Worm (Caenorhabditis elegans): ENCODE measurements around the gene cpg-19.

The cpg-19 gene

DNA sequence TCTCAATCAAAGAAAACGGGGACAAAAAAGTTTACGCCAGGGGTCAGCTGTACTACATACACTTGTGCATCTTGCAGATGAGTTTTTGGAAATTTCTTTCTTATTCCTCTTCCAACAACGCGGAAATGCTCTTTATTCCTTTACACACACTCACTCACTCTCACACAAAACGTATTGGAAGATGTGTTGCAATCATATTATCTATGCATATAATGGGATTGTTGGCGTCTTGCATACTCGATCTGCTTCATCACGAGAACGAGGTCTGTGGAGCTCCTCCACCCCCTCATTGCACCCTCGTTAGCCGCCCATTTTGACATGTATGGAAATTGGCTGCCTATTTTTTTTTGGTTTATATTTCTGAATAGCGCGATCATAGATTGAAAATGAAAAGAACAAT lies 27.2 kb downstream of the cpg-19 start:
- TF ChIP-seq med-1 (GFP tag; optimal IDR thresholded peaks at IDR 0.05; ENCODE audit: insufficient read depth) (no peak), cog-1 (tag; optimal IDR thresholded peaks at IDR 0.05) (no peak), tab-1 (GFP tag; IDR thresholded peaks at IDR 0.05) (no peak), flt-1 (GFP tag; IDR thresholded peaks at IDR 0.05) (no peak), ztf-23 (GFP tag; IDR thresholded peaks at IDR 0.05) (no peak), ref-1 (GFP tag; conservative IDR thresholded peaks at IDR 0.05) (no peak), T22C8.4 (GFP tag; IDR thresholded peaks at IDR 0.05) (no peak), ztf-29 (GFP tag; IDR thresholded peaks at IDR 0.05) (no peak), klf-2 (GFP tag; conservative IDR thresholded peaks at IDR 0.05) (no peak)

- no peak for TF ChIP-seq klf-2 (GFP tag; conservative IDR thresholded peaks at IDR 0.05)
- TF ChIP-seq ref-1 (GFP tag; conservative IDR thresholded peaks at IDR 0.05), result no peak
- no peak for TF ChIP-seq cog-1 (tag; optimal IDR thresholded peaks at IDR 0.05)
- TF ChIP-seq ztf-29 (GFP tag; IDR thresholded peaks at IDR 0.05), result no peak
- TF ChIP-seq tab-1 (GFP tag; IDR thresholded peaks at IDR 0.05), result no peak
- no peak for TF ChIP-seq ztf-23 (GFP tag; IDR thresholded peaks at IDR 0.05)
- TF ChIP-seq flt-1 (GFP tag; IDR thresholded peaks at IDR 0.05), result no peak
- no peak for TF ChIP-seq med-1 (GFP tag; optimal IDR thresholded peaks at IDR 0.05; ENCODE audit: insufficient read depth)
- TF ChIP-seq T22C8.4 (GFP tag; IDR thresholded peaks at IDR 0.05), result no peak
Measured at ce11 chrX:16650600-16650999, 29.0 kb downstream of the cpg-19 start.

ce11 chrX:16655283-16655682 lies 33.7 kb downstream of the cpg-19 start:
- no peak for TF ChIP-seq klf-2 (GFP tag; conservative IDR thresholded peaks at IDR 0.05)
- no peak for TF ChIP-seq cog-1 (tag; optimal IDR thresholded peaks at IDR 0.05)
- no peak for TF ChIP-seq ref-1 (GFP tag; conservative IDR thresholded peaks at IDR 0.05)

DNA sequence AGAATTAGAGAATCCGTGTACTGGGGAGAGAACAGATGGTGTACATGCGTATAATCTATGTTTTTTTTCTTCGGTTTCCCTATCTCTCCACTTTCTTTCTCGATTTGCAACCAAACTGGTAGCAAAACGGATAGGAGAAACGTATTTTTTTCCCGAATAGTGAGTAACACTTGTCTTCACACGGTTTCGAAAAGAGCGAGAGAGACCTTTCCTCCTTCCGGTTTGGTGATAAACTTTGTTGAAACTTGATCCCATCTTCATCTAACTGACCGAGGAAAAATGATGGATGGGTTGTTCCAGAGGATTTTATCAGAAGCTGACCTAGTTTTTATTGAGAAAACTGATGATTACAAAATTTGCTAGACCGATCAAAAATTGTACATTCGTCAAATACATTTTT lies 36.7 kb downstream of the cpg-19 start:
- TF ChIP-seq ztf-23 (GFP tag; IDR thresholded peaks at IDR 0.05), result no peak
- no peak for TF ChIP-seq tab-1 (GFP tag; IDR thresholded peaks at IDR 0.05)
- no peak for TF ChIP-seq ztf-29 (GFP tag; IDR thresholded peaks at IDR 0.05)
- no peak for TF ChIP-seq flt-1 (GFP tag; IDR thresholded peaks at IDR 0.05)
- TF ChIP-seq T22C8.4 (GFP tag; IDR thresholded peaks at IDR 0.05), result no peak
- no peak for TF ChIP-seq ref-1 (GFP tag; conservative IDR thresholded peaks at IDR 0.05)
- no peak for TF ChIP-seq cog-1 (tag; optimal IDR thresholded peaks at IDR 0.05)
- no peak for TF ChIP-seq klf-2 (GFP tag; conservative IDR thresholded peaks at IDR 0.05)
- no peak for TF ChIP-seq med-1 (GFP tag; optimal IDR thresholded peaks at IDR 0.05; ENCODE audit: insufficient read depth)

DNA sequence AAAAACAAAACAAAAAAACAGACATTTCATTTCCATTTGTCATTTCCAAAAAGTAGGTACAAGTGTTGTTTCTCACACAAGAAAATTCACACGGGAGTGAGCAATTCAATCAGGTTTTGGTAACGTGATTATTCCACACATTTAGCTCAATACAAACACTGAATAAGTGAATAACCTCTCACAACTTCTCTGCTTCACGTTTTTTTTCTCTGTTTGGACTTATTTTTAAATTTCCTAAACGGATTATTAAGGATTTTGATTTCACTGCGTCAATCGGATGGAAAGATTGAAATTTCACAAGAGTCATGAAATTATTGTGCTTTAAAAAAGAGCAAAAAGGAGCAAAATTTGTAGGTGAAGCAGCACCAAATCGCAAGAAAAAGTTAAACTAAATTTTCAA lies 38.7 kb downstream of the cpg-19 start:
- TF ChIP-seq klf-2 (GFP tag; conservative IDR thresholded peaks at IDR 0.05), result no peak
- TF ChIP-seq med-1 (GFP tag; optimal IDR thresholded peaks at IDR 0.05; ENCODE audit: insufficient read depth), result no peak
- TF ChIP-seq ztf-29 (GFP tag; IDR thresholded peaks at IDR 0.05), result no peak
- no peak for TF ChIP-seq tab-1 (GFP tag; IDR thresholded peaks at IDR 0.05)
- TF ChIP-seq ztf-23 (GFP tag; IDR thresholded peaks at IDR 0.05), result no peak
- no peak for TF ChIP-seq cog-1 (tag; optimal IDR thresholded peaks at IDR 0.05)
- TF ChIP-seq T22C8.4 (GFP tag; IDR thresholded peaks at IDR 0.05), result no peak
- no peak for TF ChIP-seq flt-1 (GFP tag; IDR thresholded peaks at IDR 0.05)
- TF ChIP-seq ref-1 (GFP tag; conservative IDR thresholded peaks at IDR 0.05), result no peak

DNA sequence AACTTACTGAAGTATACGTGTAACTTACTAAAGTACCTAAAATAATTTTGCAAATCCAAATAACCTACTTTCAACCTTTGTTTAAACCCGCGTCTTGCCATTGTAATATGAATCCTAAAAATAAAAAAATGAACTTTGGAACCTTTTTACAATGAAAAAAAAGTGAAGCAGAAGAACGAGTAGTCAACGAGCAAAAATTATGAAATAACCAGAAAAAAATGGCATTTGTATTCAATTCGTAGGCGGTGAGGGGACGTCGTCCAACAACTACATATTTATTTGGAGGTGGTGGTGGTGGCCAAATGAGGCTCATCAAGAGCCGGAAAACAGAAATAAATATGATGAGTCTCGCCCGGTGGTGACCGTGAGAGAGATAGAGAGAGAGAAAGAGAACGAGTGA lies 41.1 kb downstream of the cpg-19 start, which contains the start of gene F43B10.1:
Gene F43B10.1 (minus strand): TSS at position 101 of the 400 bp plus-strand sequence.
- TF ChIP-seq flt-1 (GFP tag; IDR thresholded peaks at IDR 0.05) (no peak), ztf-23 (GFP tag; IDR thresholded peaks at IDR 0.05) (no peak), T22C8.4 (GFP tag; IDR thresholded peaks at IDR 0.05) (no peak), ztf-29 (GFP tag; IDR thresholded peaks at IDR 0.05) (no peak), med-1 (GFP tag; optimal IDR thresholded peaks at IDR 0.05; ENCODE audit: insufficient read depth) (no peak), cog-1 (tag; optimal IDR thresholded peaks at IDR 0.05) (no peak), ref-1 (GFP tag; conservative IDR thresholded peaks at IDR 0.05) (no peak), tab-1 (GFP tag; IDR thresholded peaks at IDR 0.05) (no peak), klf-2 (GFP tag; conservative IDR thresholded peaks at IDR 0.05) (no peak)

- no peak for TF ChIP-seq klf-2 (GFP tag; conservative IDR thresholded peaks at IDR 0.05)
- TF ChIP-seq ztf-29 (GFP tag; IDR thresholded peaks at IDR 0.05), result no peak
- TF ChIP-seq cog-1 (tag; optimal IDR thresholded peaks at IDR 0.05), result no peak
- no peak for TF ChIP-seq ztf-23 (GFP tag; IDR thresholded peaks at IDR 0.05)
- no peak for TF ChIP-seq flt-1 (GFP tag; IDR thresholded peaks at IDR 0.05)
Measured at ce11 chrX:16667515-16667914, 45.9 kb downstream of the cpg-19 start.

- TF ChIP-seq flt-1 (GFP tag; IDR thresholded peaks at IDR 0.05), result no peak
- TF ChIP-seq ztf-29 (GFP tag; IDR thresholded peaks at IDR 0.05), result no peak
- no peak for TF ChIP-seq ref-1 (GFP tag; conservative IDR thresholded peaks at IDR 0.05)
- no peak for TF ChIP-seq klf-2 (GFP tag; conservative IDR thresholded peaks at IDR 0.05)
- no peak for TF ChIP-seq ztf-23 (GFP tag; IDR thresholded peaks at IDR 0.05)
- no peak for TF ChIP-seq med-1 (GFP tag; optimal IDR thresholded peaks at IDR 0.05; ENCODE audit: insufficient read depth)
- TF ChIP-seq T22C8.4 (GFP tag; IDR thresholded peaks at IDR 0.05), result no peak
- TF ChIP-seq cog-1 (tag; optimal IDR thresholded peaks at IDR 0.05), result no peak
Measured at ce11 chrX:16669106-16669505, 47.5 kb downstream of the cpg-19 start.

DNA sequence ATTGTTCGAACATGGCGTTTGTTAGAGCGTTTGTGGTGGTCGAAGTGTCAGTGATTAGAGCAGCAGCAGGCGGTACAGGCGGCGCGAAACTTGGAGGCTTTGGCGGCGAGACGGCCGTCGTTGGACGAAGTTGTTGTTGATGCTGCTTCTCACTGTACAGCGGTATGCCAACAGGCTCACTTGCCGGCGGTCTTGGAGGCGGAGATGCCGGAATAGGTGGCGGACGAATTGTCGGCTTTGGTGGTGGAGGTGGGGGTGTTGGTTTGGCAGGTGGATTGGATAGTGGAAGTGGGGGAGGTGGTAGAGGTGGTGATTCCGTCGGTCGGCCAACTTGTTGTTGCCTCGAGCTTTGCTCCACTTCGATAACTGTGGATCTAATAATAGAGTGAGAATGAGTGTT lies 49.6 kb downstream of the cpg-19 start:
- no peak for TF ChIP-seq klf-2 (GFP tag; conservative IDR thresholded peaks at IDR 0.05)
- TF ChIP-seq ztf-29 (GFP tag; IDR thresholded peaks at IDR 0.05), result no peak
- no peak for TF ChIP-seq T22C8.4 (GFP tag; IDR thresholded peaks at IDR 0.05)
- TF ChIP-seq flt-1 (GFP tag; IDR thresholded peaks at IDR 0.05), result peak; percentile 56; the same call in 1 of the 2 replicates
- no peak for TF ChIP-seq med-1 (GFP tag; optimal IDR thresholded peaks at IDR 0.05; ENCODE audit: insufficient read depth)
- TF ChIP-seq ztf-23 (GFP tag; IDR thresholded peaks at IDR 0.05), result no peak
- TF ChIP-seq cog-1 (tag; optimal IDR thresholded peaks at IDR 0.05), result no peak

Data from whole organism, midembryonic.